Worm (Caenorhabditis elegans) whole organism, L1 larva: Measurements from ENCODE around the gene srp-6.

Experiments used
- F16B12.6 ChIP-seq: fragments of 150-350 bp; optimal IDR thresholded peaks from 2 replicates; lab custom pipeline; 2014; ENCODE audit warnings: missing biosample characterization, missing genetic modification characterization
- ama-1 ChIP-seq: fragments of 150-350 bp; optimal IDR thresholded peaks from 2 replicates; lab custom pipeline; 2014
- ceh-88 ChIP-seq: fragments of 200-800 bp; sonication (Bioruptor generic); IDR thresholded peaks from 2 replicates; pipeline ENCODE4 v1.3.6; 2022; ENCODE audit warnings: missing genetic modification characterization, missing compliant biosample characterization
- dpl-1 ChIP-seq, 3 experiments: fragments of 150-350 bp in 2 of 3; sonication (generic microtip) in 1 of 3; optimal IDR thresholded peaks; 2 replicates each; lab custom pipeline; 2014 to 2017; ENCODE audit warnings: missing biosample characterization in 3 of 3, missing genetic modification characterization in 3 of 3, missing genetic modification reagents in 3 of 3
- dsc-1 ChIP-seq: sonication (generic microtip); optimal IDR thresholded peaks from 2 replicates; lab custom pipeline; 2016; ENCODE audit warnings: mild to moderate bottlenecking, missing genetic modification characterization, missing compliant biosample characterization
- efl-1 ChIP-seq, 4 experiments: fragments of 150-350 bp; optimal IDR thresholded peaks in 3 of 4; peaks in 1 of 4; 1 replicate in 1 of 4; 2 replicates in 3 of 4; lab custom pipeline; 2014; ENCODE audit warnings: missing biosample characterization in 2 of 4, missing genetic modification characterization in 2 of 4, missing genetic modification reagents in 2 of 4
- elt-2 ChIP-seq: sonication (generic microtip); optimal IDR thresholded peaks from 2 replicates; lab custom pipeline; 2016; ENCODE audit warnings: missing genetic modification characterization, mild to moderate bottlenecking, inconsistent platforms, missing compliant biosample characterization, missing genetic modification reagents
- elt-3 ChIP-seq, 6 experiments: fragments of 150-350 bp in 1 of 6; sonication (generic microtip); optimal IDR thresholded peaks; 2 replicates each; lab custom pipeline; 2017 to 2018; ENCODE audit warnings: missing biosample characterization in 6 of 6, missing genetic modification characterization in 6 of 6, inconsistent platforms in 1 of 6
- ets-5 ChIP-seq: fragments of 200-800 bp; sonication (Bioruptor generic); IDR thresholded peaks from 2 replicates; pipeline ENCODE4 v1.3.6; 2022; ENCODE audit warnings: missing genetic modification characterization, missing compliant biosample characterization
- fkh-10 ChIP-seq: sonication (generic microtip); optimal IDR thresholded peaks from 2 replicates; lab custom pipeline; 2017; ENCODE audit warnings: missing biosample characterization, missing genetic modification reagents, missing genetic modification characterization
- fkh-8 ChIP-seq: sonication (generic microtip); optimal IDR thresholded peaks from 2 replicates; lab custom pipeline; 2016; ENCODE audit warnings: mild to moderate bottlenecking, missing genetic modification characterization, missing compliant biosample characterization
- hlh-17 ChIP-seq: fragments of 200-800 bp; sonication (Bioruptor generic); optimal IDR thresholded peaks from 2 replicates; lab custom pipeline; 2018; ENCODE audit warnings: missing genetic modification characterization, mild to moderate bottlenecking, missing compliant biosample characterization, moderate library complexity, borderline replicate concordance
- irx-1 ChIP-seq: sonication (generic microtip); optimal IDR thresholded peaks from 2 replicates; lab custom pipeline; 2016; ENCODE audit warnings: missing genetic modification characterization, missing compliant biosample characterization
- lin-14 ChIP-seq: fragments of 200-800 bp; sonication (Bioruptor generic); optimal IDR thresholded peaks from 2 replicates; lab custom pipeline; 2018; ENCODE audit warnings: mild to moderate bottlenecking, missing genetic modification characterization, moderate library complexity, missing compliant biosample characterization
- lir-3 ChIP-seq: sonication (generic microtip); optimal IDR thresholded peaks from 2 replicates; lab custom pipeline; 2016; ENCODE audit warnings: mild to moderate bottlenecking, missing genetic modification characterization, moderate library complexity, missing compliant biosample characterization; ENCODE audit not compliant: poor library complexity
- lsy-2 ChIP-seq, 2 experiments: fragments of 150-350 bp; optimal IDR thresholded peaks; 2 replicates each; lab custom pipeline; 2014; ENCODE audit warnings: missing biosample characterization in 2 of 2, missing genetic modification characterization in 2 of 2
- mab-9 ChIP-seq: fragments of 200-800 bp; sonication (Bioruptor generic); IDR thresholded peaks from 2 replicates; pipeline ENCODE4 v1.3.6; 2022; ENCODE audit warnings: missing genetic modification reagents, missing genetic modification characterization, missing compliant biosample characterization
- mdl-1 ChIP-seq, 2 experiments: fragments of 150-350 bp; optimal IDR thresholded peaks; 2 replicates each; lab custom pipeline; 2014 to 2017; ENCODE audit warnings: missing biosample characterization in 2 of 2, missing genetic modification characterization in 2 of 2, inconsistent platforms in 1 of 2
- mef-2 ChIP-seq: fragments of 150-350 bp; optimal IDR thresholded peaks from 2 replicates; lab custom pipeline; 2014; ENCODE audit warnings: missing biosample characterization, missing genetic modification characterization
- mep-1 ChIP-seq: fragments of 150-350 bp; optimal IDR thresholded peaks from 2 replicates; lab custom pipeline; 2014; ENCODE audit warnings: missing biosample characterization, missing genetic modification characterization
- nhr-11 ChIP-seq: fragments of 150-350 bp; optimal IDR thresholded peaks from 2 replicates; lab custom pipeline; 2014; ENCODE audit warnings: missing biosample characterization, missing genetic modification characterization
- nhr-12 ChIP-seq: sonication (generic microtip); optimal IDR thresholded peaks from 2 replicates; lab custom pipeline; 2017; ENCODE audit warnings: missing biosample characterization, missing genetic modification characterization
- nhr-19 ChIP-seq: fragments of 200-800 bp; sonication (Bioruptor generic); conservative IDR thresholded peaks from 2 replicates; pipeline ENCODE4 v1.3.6; 2022; ENCODE audit warnings: missing genetic modification characterization, missing compliant biosample characterization
- nhr-20 ChIP-seq: sonication (generic microtip); optimal IDR thresholded peaks from 2 replicates; lab custom pipeline; 2016; ENCODE audit warnings: mild to moderate bottlenecking, missing genetic modification characterization, missing compliant biosample characterization
- nhr-71 ChIP-seq: sonication (generic microtip); optimal IDR thresholded peaks from 2 replicates; lab custom pipeline; 2016; ENCODE audit warnings: mild to moderate bottlenecking, missing genetic modification characterization, moderate library complexity, missing compliant biosample characterization
- nhr-76 ChIP-seq: sonication (generic microtip); optimal IDR thresholded peaks from 2 replicates; lab custom pipeline; 2017; ENCODE audit warnings: missing biosample characterization, missing genetic modification characterization
- nhr-85 ChIP-seq: sonication (generic microtip); peaks from one replicate; lab custom pipeline; 2016; ENCODE audit warnings: missing genetic modification characterization, inconsistent platforms, missing compliant biosample characterization
- nhr-90 ChIP-seq: sonication (generic microtip); optimal IDR thresholded peaks from 2 replicates; lab custom pipeline; 2016; ENCODE audit warnings: mild to moderate bottlenecking, missing genetic modification characterization, missing compliant biosample characterization; ENCODE audit not compliant: poor library complexity
- pag-3 ChIP-seq: sonication (generic microtip); optimal IDR thresholded peaks from 2 replicates; lab custom pipeline; 2017; ENCODE audit warnings: missing genetic modification characterization, mild to moderate bottlenecking, missing compliant biosample characterization, antibody characterized with exemption, borderline replicate concordance; ENCODE audit not compliant: insufficient read depth
- pax-3 ChIP-seq: fragments of 200-800 bp; sonication (Bioruptor generic); optimal IDR thresholded peaks from 2 replicates; lab custom pipeline; 2018; ENCODE audit warnings: mild to moderate bottlenecking, missing genetic modification characterization, moderate library complexity, missing compliant biosample characterization
- rnt-1 ChIP-seq: sonication (generic microtip); optimal IDR thresholded peaks from 2 replicates; lab custom pipeline; 2016; ENCODE audit warnings: mild to moderate bottlenecking, missing genetic modification characterization, moderate library complexity, missing compliant biosample characterization
- snu-23 ChIP-seq: sonication (generic microtip); optimal IDR thresholded peaks from 2 replicates; lab custom pipeline; 2016; ENCODE audit warnings: missing genetic modification characterization, missing compliant biosample characterization
- sox-4 ChIP-seq: sonication (generic microtip); optimal IDR thresholded peaks from 2 replicates; lab custom pipeline; 2016; ENCODE audit warnings: missing genetic modification characterization, missing compliant biosample characterization
- unc-30 ChIP-seq: sonication (generic microtip); optimal IDR thresholded peaks from 2 replicates; lab custom pipeline; 2017; ENCODE audit warnings: missing biosample characterization, missing genetic modification characterization
- xbp-1 ChIP-seq: sonication (generic microtip); optimal IDR thresholded peaks from 2 replicates; lab custom pipeline; 2016; ENCODE audit warnings: missing genetic modification characterization, missing compliant biosample characterization
- zip-4 ChIP-seq: fragments of 200-800 bp; sonication (Bioruptor generic); optimal IDR thresholded peaks from 2 replicates; lab custom pipeline; 2018; ENCODE audit warnings: mild to moderate bottlenecking, missing genetic modification characterization, moderate library complexity, missing compliant biosample characterization
- ztf-11 ChIP-seq, 2 experiments: sonication (generic microtip); optimal IDR thresholded peaks; 2 replicates each; lab custom pipeline; 2016 to 2017; ENCODE audit warnings: missing genetic modification characterization in 2 of 2, missing biosample characterization in 1 of 2, missing compliant biosample characterization in 1 of 2

The srp-6 gene

ce11 chrV:7434805-7435363, 49.0 kb upstream of the srp-6 start (continued):
- TF ChIP-seq nhr-20 (peak; percentile 78), zip-4 (GFP tag; lab: Kevin White, UChicago) (no peak), nhr-71 (tag; lab: Kevin White, UChicago) (peak; percentile 92), ets-5 (GFP tag; lab: Robert Waterston, UW) (no peak), sox-4 (no peak)

- TF ChIP-seq efl-1 (optimal IDR thresholded peaks at IDR 0.05; lab: Kevin White, UChicago) (no peak), efl-1 (GFP tag; optimal IDR thresholded peaks at IDR 0.05 in 1 of 2; lab: Kevin White, UChicago) (peak in 1 of 2 experiments; percentile 80), F16B12.6 (tag; lab: Kevin White, UChicago) (no peak), lir-3 (tag; lab: Kevin White, UChicago) (peak; percentile 21), nhr-90 (peak; percentile 24), ztf-11 (tag; optimal IDR thresholded peaks at IDR 0.05; lab: Kevin White, UChicago) (no peak), dsc-1 (tag; lab: Kevin White, UChicago) (no peak), elt-3 (tag; optimal IDR thresholded peaks at IDR 0.05; lab: Kevin White, UChicago) (peak in 1 of 6 experiments; percentile 35), ama-1 (peak; percentile 52), hlh-17 (GFP tag; lab: Kevin White, UChicago) (no peak), nhr-19 (no peak), fkh-10 (GFP tag; lab: Kevin White, UChicago) (no peak), nhr-85 (tag; lab: Kevin White, UChicago) (peak; percentile 53), nhr-20 (peak; percentile 6), unc-30 (no peak), mep-1 (tag; lab: Kevin White, UChicago) (no peak), rnt-1 (tag; lab: Kevin White, UChicago) (no peak), elt-2 (tag; lab: Kevin White, UChicago) (peak; percentile 5), ceh-88 (GFP tag; lab: Robert Waterston, UW) (0 out of 2 replicates have a peak, but pooled peaks have one; percentile 10), snu-23 (GFP tag; lab: Kevin White, UChicago) (peak; percentile 44)
Measured at ce11 chrV:7432441-7433146, 46.7 kb upstream of the srp-6 start.

ce11 chrV:7431016-7431415, 45.1 kb upstream of the srp-6 start, which contains the start of gene srw-71:
srw-71 (minus strand) TSS chrV:7431116.
- TF ChIP-seq lsy-2 (tag; optimal IDR thresholded peaks at IDR 0.05; lab: Kevin White, UChicago) (no peak), mdl-1 (tag; optimal IDR thresholded peaks at IDR 0.05; lab: Kevin White, UChicago) (no peak), fkh-8 (tag; lab: Kevin White, UChicago) (peak; percentile 33), nhr-11 (tag; lab: Kevin White, UChicago) (peak; percentile 30)

ce11 chrV:7428880-7429279, 43.0 kb upstream of the srp-6 start, which contains the start of gene srw-69:
srw-69 (minus strand) TSS chrV:7428980.
- no peak for TF ChIP-seq F16B12.6 (tag; lab: Kevin White, UChicago)
- no peak for TF ChIP-seq mdl-1 (tag; optimal IDR thresholded peaks at IDR 0.05; lab: Kevin White, UChicago)
- no peak for TF ChIP-seq xbp-1 (tag; lab: Kevin White, UChicago)
- TF ChIP-seq nhr-90, result no peak
- TF ChIP-seq pax-3 (tag; lab: Kevin White, UChicago), result no peak
- no peak for TF ChIP-seq mef-2 (tag; lab: Kevin White, UChicago)
- no peak for TF ChIP-seq dpl-1 (GFP tag; optimal IDR thresholded peaks at IDR 0.05; lab: Kevin White, UChicago)
- TF ChIP-seq nhr-11 (tag; lab: Kevin White, UChicago), result no peak
- TF ChIP-seq ceh-88 (GFP tag; lab: Robert Waterston, UW), result no peak
- no peak for TF ChIP-seq mab-9 (GFP tag; lab: Robert Waterston, UW)
- TF ChIP-seq nhr-76 (tag; lab: Kevin White, UChicago), result no peak
- no peak for TF ChIP-seq pag-3 (tag; lab: Kevin White, UChicago)
- TF ChIP-seq lin-14 (GFP tag; lab: Kevin White, UChicago), result no peak
- no peak for TF ChIP-seq nhr-12
- no peak for TF ChIP-seq irx-1 (tag; lab: Kevin White, UChicago)
